Worm (Caenorhabditis elegans) whole organism, dauer: ENCODE data around the gene hsp-12.2.

Experiments used
- unc-62 ChIP-seq: sonication (generic microtip); optimal IDR thresholded peaks from 2 replicates; lab custom pipeline; 2017; ENCODE audit warnings: missing biosample characterization, missing genetic modification reagents, missing genetic modification characterization

Gene hsp-12.2

ce11 chrIII:8163788-8164423, 26.0 kb downstream of the hsp-12.2 start, which contains the start of gene prp-8:
TSS of gene prp-8 (plus strand) at chrIII:8164373.
- TF ChIP-seq unc-62: no peak

DNA sequence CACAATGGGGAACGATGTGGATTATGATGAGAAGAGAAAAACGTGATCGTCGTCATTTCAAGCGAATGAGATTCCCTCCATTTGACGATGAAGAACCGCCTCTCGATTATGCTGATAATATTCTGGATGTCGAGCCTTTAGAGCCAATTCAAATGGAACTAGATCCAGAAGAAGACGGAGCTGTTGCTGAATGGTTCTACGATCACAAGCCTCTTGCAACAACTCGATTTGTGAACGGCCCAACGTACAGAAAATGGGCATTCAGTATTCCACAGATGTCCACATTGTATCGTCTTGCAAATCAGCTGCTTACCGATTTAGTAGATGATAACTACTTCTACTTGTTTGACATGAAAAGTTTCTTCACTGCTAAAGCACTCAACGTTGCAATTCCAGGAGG, 26.9 kb downstream of the hsp-12.2 start:
- TF ChIP-seq unc-62: no peak

DNA sequence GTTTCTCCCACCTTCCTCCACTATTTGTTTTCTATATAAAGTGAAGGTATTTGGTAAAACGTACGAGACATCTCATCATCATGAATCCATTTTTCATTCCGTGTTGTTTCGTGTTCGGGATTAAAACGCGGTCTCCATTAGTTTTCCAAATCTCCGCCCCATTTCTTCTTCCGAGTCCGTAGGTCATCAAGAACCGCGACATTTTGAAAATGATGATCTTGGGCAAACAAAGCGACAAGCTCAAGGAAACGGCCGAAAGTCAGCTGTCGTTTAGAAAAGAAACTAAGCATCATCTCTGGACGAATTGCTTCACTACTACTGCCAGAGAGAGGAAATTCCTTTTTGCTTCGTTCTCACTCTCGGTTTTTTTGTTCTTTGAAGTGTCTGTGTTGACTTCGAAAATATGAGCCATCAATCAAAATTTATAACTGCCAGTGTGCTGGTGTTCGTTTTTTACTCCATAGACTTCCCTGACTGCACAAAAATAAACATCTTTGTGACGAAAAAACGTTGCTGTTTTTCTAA, 34.8 kb downstream of the hsp-12.2 start:
- TF ChIP-seq unc-62: no peak

DNA sequence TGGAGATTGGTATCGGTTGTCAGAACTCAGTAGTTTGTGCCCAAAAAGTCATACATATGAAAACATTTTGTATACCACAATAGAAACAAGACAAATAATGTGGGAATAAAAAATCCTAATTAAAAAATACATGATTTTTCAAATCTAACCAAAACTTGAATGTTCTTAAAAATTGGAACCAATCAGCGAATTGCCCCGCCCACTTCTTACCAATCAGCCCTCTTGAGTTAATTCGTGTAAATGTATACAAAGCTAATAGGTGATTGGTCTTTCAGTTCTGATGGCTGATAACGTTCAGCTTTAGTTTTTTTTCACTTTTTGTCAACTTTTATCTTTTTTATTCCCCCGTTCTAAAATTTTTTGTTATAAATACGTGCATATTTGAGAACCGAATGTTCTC, 37.4 kb downstream of the hsp-12.2 start:
- TF ChIP-seq unc-62: no peak

- no peak for TF ChIP-seq unc-62
These were observed 38.4 kb downstream of the hsp-12.2 start, which contains the start of gene C50C3.12 for ce11 chrIII:8176265-8176664. TSS of gene C50C3.12 (plus strand) at chrIII:8176565.

- no peak for TF ChIP-seq unc-62
These were observed 41.0 kb downstream of the hsp-12.2 start, which contains the start of gene C50C3.5 for ce11 chrIII:8178924-8179323. TSS of gene C50C3.5 (plus strand) at chrIII:8179224.

DNA sequence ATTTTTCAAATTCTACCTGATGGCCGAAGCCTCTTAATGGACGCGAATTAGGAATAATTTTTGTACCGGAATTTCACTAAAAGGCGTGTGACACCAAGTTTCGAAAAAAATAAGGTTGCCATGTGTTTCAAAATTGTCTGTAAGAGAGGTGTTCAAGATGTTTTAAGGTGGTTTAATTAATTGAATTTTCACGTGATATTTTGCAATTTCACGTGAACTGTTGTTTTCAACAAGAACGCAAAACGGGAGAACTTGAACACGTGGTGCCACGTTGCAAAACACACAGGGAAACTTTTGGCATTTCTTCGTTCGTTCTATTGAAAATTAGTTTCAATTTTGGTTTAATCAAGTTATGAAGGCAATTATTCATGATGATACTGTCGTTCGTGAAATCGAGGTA, 43.7 kb downstream of the hsp-12.2 start, which contains the start of gene spc-2:
Gene spc-2, plus strand, starts transcription at position 301 of the 400 bp plus-strand sequence.
- no peak for TF ChIP-seq unc-62

- TF ChIP-seq unc-62: no peak
These were observed 44.7 kb downstream of the hsp-12.2 start for ce11 chrIII:8182573-8182972.

DNA sequence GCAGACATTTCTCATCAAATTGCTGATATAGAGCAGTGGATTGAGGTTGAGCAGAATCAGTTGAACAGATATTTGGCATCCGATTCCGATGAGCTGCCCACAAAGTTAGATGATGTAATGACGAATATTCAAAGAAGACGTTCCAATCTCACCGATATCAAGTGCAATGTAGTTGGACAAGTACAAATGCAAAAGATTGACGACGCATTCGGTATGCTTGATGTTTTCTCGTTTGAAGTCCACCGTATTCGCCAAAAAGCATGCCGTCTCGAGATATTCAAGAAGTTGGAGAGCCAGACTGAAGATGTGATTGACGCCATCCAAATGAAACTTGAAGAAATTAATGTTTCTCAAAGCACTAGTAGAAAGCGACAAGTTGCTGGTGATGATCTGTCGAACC, 47.3 kb downstream of the hsp-12.2 start:
- no peak for TF ChIP-seq unc-62
